Fruit fly (Drosophila melanogaster): Measurements from ENCODE around the gene Cbs.

The Cbs gene

DNA sequence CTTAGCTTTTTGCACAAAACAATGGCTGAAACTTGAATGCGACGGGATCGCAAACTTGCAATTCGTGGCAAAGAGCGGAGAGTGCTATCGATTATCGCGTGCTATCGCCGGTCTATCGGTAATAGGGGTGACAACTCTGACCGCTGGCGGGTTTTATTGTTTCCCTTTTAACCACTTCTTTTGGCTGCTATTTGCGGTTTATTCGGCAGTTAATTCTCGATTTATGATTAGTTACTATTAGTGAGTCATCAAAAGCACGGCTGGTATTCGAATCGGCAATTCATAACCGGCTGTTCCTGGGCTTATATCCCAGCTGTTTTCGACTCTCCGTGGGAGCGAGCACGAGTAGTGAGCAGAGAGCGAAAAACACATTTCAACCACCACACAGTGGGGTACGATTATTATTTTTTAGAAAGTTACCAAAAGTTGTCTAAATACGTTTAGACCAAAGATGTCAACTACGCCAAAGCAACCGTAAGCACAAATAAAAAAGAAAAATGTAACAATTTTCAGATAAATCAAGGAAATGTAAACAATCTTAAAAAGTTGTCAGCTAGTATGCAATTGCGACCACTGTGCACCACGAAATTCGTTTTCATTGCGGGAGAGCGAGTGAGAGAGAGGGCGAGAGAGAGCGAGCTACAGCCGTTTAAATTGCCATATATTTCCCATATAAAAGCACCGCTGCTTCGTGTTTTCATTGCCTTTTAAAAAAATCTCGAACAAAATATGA is 9.1 kb downstream of the Cbs start, which contains the start of the genes Stt3A and bves (continued):
- TF ChIP-seq Stat92E (GFP tag; optimal IDR thresholded peaks at IDR 0.05), result peak in 1 of 3 experiments; percentile 97
- TF ChIP-seq Hr3 (GFP tag; optimal IDR thresholded peaks at IDR 0.05), result peak; percentile 97
- peak; percentile 99 for TF ChIP-seq CG7556 (GFP tag; optimal IDR thresholded peaks at IDR 0.05)
- peak; percentile 99 for TF ChIP-seq CG2712 (tag; optimal IDR thresholded peaks at IDR 0.05)
- peak; percentile 59; the same call in 2 of the 3 replicates for TF ChIP-seq Opbp (GFP tag; IDR thresholded peaks at IDR 0.05; ENCODE audit: partially characterized antibody)
- TF ChIP-seq CG9797 (GFP tag; optimal IDR thresholded peaks at IDR 0.05), result peak; percentile 67
- TF ChIP-seq CG42726 (GFP tag; IDR thresholded peaks at IDR 0.05; ENCODE audit: partially characterized antibody), result peak; percentile 53; the same call in 1 of the 2 replicates
- TF ChIP-seq NFAT (GFP tag; IDR thresholded peaks at IDR 0.05), result peak; percentile 94
- peak; percentile 94 for TF ChIP-seq CG43689 (GFP tag; IDR thresholded peaks at IDR 0.05)
- TF ChIP-seq TFAM (GFP tag; optimal IDR thresholded peaks at IDR 0.05), result peak; percentile 94
- TF ChIP-seq CG5953 (GFP tag; IDR thresholded peaks at IDR 0.05), result peak; percentile 94
- peak; percentile 90 for TF ChIP-seq Fer2 (tag; optimal IDR thresholded peaks at IDR 0.05)
- TF ChIP-seq ERR (GFP tag; optimal IDR thresholded peaks at IDR 0.05), result peak; percentile 97
- TF ChIP-seq CG2202 (tag; optimal IDR thresholded peaks at IDR 0.05), result peak; percentile 98
- TF ChIP-seq sc (optimal IDR thresholded peaks at IDR 0.05), result no peak
- peak; percentile 97 for TF ChIP-seq sc (GFP tag; optimal IDR thresholded peaks at IDR 0.05)
- TF ChIP-seq CG3838 (GFP tag; optimal IDR thresholded peaks at IDR 0.05), result peak; percentile 95
- peak; percentile 98 for TF ChIP-seq so (GFP tag; IDR thresholded peaks at IDR 0.05)
- TF ChIP-seq Chrac-16 (GFP tag; optimal IDR thresholded peaks at IDR 0.05), result peak; percentile 98
- peak; percentile 95 for TF ChIP-seq emc (GFP tag; optimal IDR thresholded peaks at IDR 0.05)
- peak; percentile 49 for TF ChIP-seq unc-4 (GFP tag; IDR thresholded peaks at IDR 0.05; ENCODE audit: partially characterized antibody)
- peak; percentile 94 for TF ChIP-seq tio (GFP tag; optimal IDR thresholded peaks at IDR 0.05)
- TF ChIP-seq dati (GFP tag; IDR thresholded peaks at IDR 0.05), result peak; percentile 81
- TF ChIP-seq CG10274 (GFP tag; optimal IDR thresholded peaks at IDR 0.05), result peak; percentile 91
- TF ChIP-seq CG15514 (GFP tag; optimal IDR thresholded peaks at IDR 0.05), result peak; percentile 94
- peak; percentile 79 for TF ChIP-seq CG13287 (GFP tag; IDR thresholded peaks at IDR 0.05; ENCODE audit: partially characterized antibody)
- peak; percentile 94 for TF ChIP-seq Gug (GFP tag; IDR thresholded peaks at IDR 0.05)
- TF ChIP-seq hkb (optimal IDR thresholded peaks at IDR 0.05), result no peak
- peak; percentile 99 for TF ChIP-seq hkb (GFP tag; IDR thresholded peaks at IDR 0.05)
- TF ChIP-seq CG1792 (GFP tag; optimal IDR thresholded peaks at IDR 0.05), result peak; percentile 95
- TF ChIP-seq CG1647 (GFP tag; optimal IDR thresholded peaks at IDR 0.05), result peak; percentile 97
- TF ChIP-seq ssp (GFP tag; IDR thresholded peaks at IDR 0.05), result peak; percentile 86
- peak; percentile 98 for TF ChIP-seq CG33557 (GFP tag; optimal IDR thresholded peaks at IDR 0.05)
- peak; percentile 99 for TF ChIP-seq CG13624 (GFP tag; optimal IDR thresholded peaks at IDR 0.05)
- peak; percentile 99 for TF ChIP-seq zfh1 (GFP tag; IDR thresholded peaks at IDR 0.05)
- peak; percentile 98 for TF ChIP-seq CG13296 (GFP tag; optimal IDR thresholded peaks at IDR 0.05)
- TF ChIP-seq kay (GFP tag; optimal IDR thresholded peaks at IDR 0.05), result peak; percentile 96
- peak; percentile 99 for TF ChIP-seq ATbp (GFP tag; optimal IDR thresholded peaks at IDR 0.05)
- TF ChIP-seq CG2199 (GFP tag; IDR thresholded peaks at IDR 0.05), result peak; percentile 96
- TF ChIP-seq Asciz (GFP tag; optimal IDR thresholded peaks at IDR 0.05), result peak; percentile 99
- TF ChIP-seq E2f1 (GFP tag; IDR thresholded peaks at IDR 0.05), result peak; percentile 97
- peak; percentile 67 for TF ChIP-seq Dref (GFP tag; IDR thresholded peaks at IDR 0.05)
- peak; percentile 98 for TF ChIP-seq nmo (GFP tag; optimal IDR thresholded peaks at IDR 0.05)
- peak; percentile 91 for TF ChIP-seq CG18011 (GFP tag; optimal IDR thresholded peaks at IDR 0.05)
- peak; percentile 98 for TF ChIP-seq CG12744 (GFP tag; optimal IDR thresholded peaks at IDR 0.05)
- peak; percentile 99 for TF ChIP-seq CG7839 (tag; optimal IDR thresholded peaks at IDR 0.05)
- no peak for TF ChIP-seq BEAF-32 (GFP tag; optimal IDR thresholded peaks at IDR 0.05)
- TF ChIP-seq CG7372 (GFP tag; IDR thresholded peaks at IDR 0.05), result peak; percentile 95
- peak; percentile 39 for TF ChIP-seq pzg (GFP tag; optimal IDR thresholded peaks at IDR 0.05)

All from whole organism, embryonic.